Worm (Caenorhabditis elegans) whole organism, L1 larva: Measurements from ENCODE around the gene srw-15.

ENCODE experiments used
- C16A3.4 ChIP-seq: fragments of 150-350 bp; optimal IDR thresholded peaks from 2 replicates; lab custom pipeline; 2014; ENCODE audit warnings: missing biosample characterization, missing genetic modification characterization
- ceh-63 ChIP-seq: fragments of 200-800 bp; sonication (Bioruptor generic); optimal IDR thresholded peaks from 2 replicates; lab custom pipeline; 2018; ENCODE audit warnings: mild to moderate bottlenecking, missing genetic modification characterization, missing compliant biosample characterization
- ceh-82 ChIP-seq, 3 experiments: fragments of 150-350 bp in 1 of 3; sonication (generic microtip) in 2 of 3; optimal IDR thresholded peaks; 2 replicates each; lab custom pipeline; 2014 to 2017; ENCODE audit warnings: missing biosample characterization in 3 of 3, missing genetic modification characterization in 3 of 3
- ces-1 ChIP-seq: fragments of 150-350 bp; optimal IDR thresholded peaks from 2 replicates; lab custom pipeline; 2014; ENCODE audit warnings: missing biosample characterization, missing genetic modification reagents, missing genetic modification characterization
- dpl-1 ChIP-seq, 3 experiments: fragments of 150-350 bp in 2 of 3; sonication (generic microtip) in 1 of 3; optimal IDR thresholded peaks; 2 replicates each; lab custom pipeline; 2014 to 2017; ENCODE audit warnings: missing biosample characterization in 3 of 3, missing genetic modification characterization in 3 of 3, missing genetic modification reagents in 3 of 3
- efl-1 ChIP-seq, 4 experiments: fragments of 150-350 bp; optimal IDR thresholded peaks in 3 of 4; peaks in 1 of 4; 1 replicate in 1 of 4; 2 replicates in 3 of 4; lab custom pipeline; 2014; ENCODE audit warnings: missing biosample characterization in 2 of 4, missing genetic modification characterization in 2 of 4, missing genetic modification reagents in 2 of 4
- efl-3 ChIP-seq: fragments of 200-800 bp; sonication (Bioruptor generic); optimal IDR thresholded peaks from 2 replicates; lab custom pipeline; 2018; ENCODE audit warnings: mild to moderate bottlenecking, missing genetic modification characterization, missing compliant biosample characterization
- egl-13 ChIP-seq: sonication (generic microtip); optimal IDR thresholded peaks from 2 replicates; lab custom pipeline; 2016; ENCODE audit warnings: missing genotype, missing genetic modification reagents, missing genetic modification characterization, missing compliant biosample characterization
- egl-27 ChIP-seq, 2 experiments: fragments of 150-350 bp in 1 of 2; sonication (generic microtip); optimal IDR thresholded peaks; 3 replicates each; lab custom pipeline; 2017 to 2018; ENCODE audit warnings: missing biosample characterization in 2 of 2, missing genetic modification characterization in 2 of 2, missing genetic modification reagents in 2 of 2
- elt-2 ChIP-seq: sonication (generic microtip); optimal IDR thresholded peaks from 2 replicates; lab custom pipeline; 2016; ENCODE audit warnings: missing genetic modification characterization, mild to moderate bottlenecking, inconsistent platforms, missing compliant biosample characterization, missing genetic modification reagents
- elt-3 ChIP-seq, 6 experiments: fragments of 150-350 bp in 1 of 6; sonication (generic microtip); optimal IDR thresholded peaks; 2 replicates each; lab custom pipeline; 2017 to 2018; ENCODE audit warnings: missing biosample characterization in 6 of 6, missing genetic modification characterization in 6 of 6, inconsistent platforms in 1 of 6
- ets-5 ChIP-seq: fragments of 200-800 bp; sonication (Bioruptor generic); IDR thresholded peaks from 2 replicates; pipeline ENCODE4 v1.3.6; 2022; ENCODE audit warnings: missing genetic modification characterization, missing compliant biosample characterization
- fkh-10 ChIP-seq: sonication (generic microtip); optimal IDR thresholded peaks from 2 replicates; lab custom pipeline; 2017; ENCODE audit warnings: missing biosample characterization, missing genetic modification reagents, missing genetic modification characterization
- fos-1 ChIP-seq: fragments of 150-350 bp; optimal IDR thresholded peaks from 2 replicates; lab custom pipeline; 2014; ENCODE audit warnings: missing biosample characterization, missing genetic modification characterization
- grh-1 ChIP-seq: fragments of 200-800 bp; sonication (Bioruptor generic); IDR thresholded peaks from 2 replicates; pipeline ENCODE4 v1.3.6; 2022; ENCODE audit warnings: missing genetic modification reagents, missing genetic modification characterization, missing compliant biosample characterization
- hlh-17 ChIP-seq: fragments of 200-800 bp; sonication (Bioruptor generic); optimal IDR thresholded peaks from 2 replicates; lab custom pipeline; 2018; ENCODE audit warnings: missing genetic modification characterization, mild to moderate bottlenecking, missing compliant biosample characterization, moderate library complexity, borderline replicate concordance
- hlh-4 ChIP-seq: sonication (generic microtip); optimal IDR thresholded peaks from 2 replicates; lab custom pipeline; 2016; ENCODE audit warnings: mild to moderate bottlenecking, missing genetic modification characterization, missing compliant biosample characterization
- hpl-2 ChIP-seq: fragments of 150-350 bp; optimal IDR thresholded peaks from 2 replicates; lab custom pipeline; 2014; ENCODE audit warnings: missing biosample characterization, missing genetic modification reagents, missing genetic modification characterization
- irx-1 ChIP-seq: sonication (generic microtip); optimal IDR thresholded peaks from 2 replicates; lab custom pipeline; 2016; ENCODE audit warnings: missing genetic modification characterization, missing compliant biosample characterization
- jun-1 ChIP-seq: fragments of 150-350 bp; optimal IDR thresholded peaks from 2 replicates; lab custom pipeline; 2014; ENCODE audit warnings: missing biosample characterization, missing genetic modification reagents, missing genetic modification characterization
- lin-15B ChIP-seq: fragments of 150-350 bp; sonication (generic microtip); optimal IDR thresholded peaks from 3 replicates; lab custom pipeline; 2014; ENCODE audit warnings: missing biosample characterization, missing genetic modification characterization
- lir-3 ChIP-seq: sonication (generic microtip); optimal IDR thresholded peaks from 2 replicates; lab custom pipeline; 2016; ENCODE audit warnings: mild to moderate bottlenecking, missing genetic modification characterization, moderate library complexity, missing compliant biosample characterization; ENCODE audit not compliant: poor library complexity
- nhr-11 ChIP-seq: fragments of 150-350 bp; optimal IDR thresholded peaks from 2 replicates; lab custom pipeline; 2014; ENCODE audit warnings: missing biosample characterization, missing genetic modification characterization
- nhr-19 ChIP-seq: fragments of 200-800 bp; sonication (Bioruptor generic); conservative IDR thresholded peaks from 2 replicates; pipeline ENCODE4 v1.3.6; 2022; ENCODE audit warnings: missing genetic modification characterization, missing compliant biosample characterization
- nhr-20 ChIP-seq: sonication (generic microtip); optimal IDR thresholded peaks from 2 replicates; lab custom pipeline; 2016; ENCODE audit warnings: mild to moderate bottlenecking, missing genetic modification characterization, missing compliant biosample characterization
- nhr-71 ChIP-seq: sonication (generic microtip); optimal IDR thresholded peaks from 2 replicates; lab custom pipeline; 2016; ENCODE audit warnings: mild to moderate bottlenecking, missing genetic modification characterization, moderate library complexity, missing compliant biosample characterization
- nhr-77 ChIP-seq: fragments of 150-350 bp; optimal IDR thresholded peaks from 2 replicates; lab custom pipeline; 2014; ENCODE audit warnings: missing biosample characterization, missing genetic modification characterization
- nhr-90 ChIP-seq: sonication (generic microtip); optimal IDR thresholded peaks from 2 replicates; lab custom pipeline; 2016; ENCODE audit warnings: mild to moderate bottlenecking, missing genetic modification characterization, missing compliant biosample characterization; ENCODE audit not compliant: poor library complexity
- pag-3 ChIP-seq: sonication (generic microtip); optimal IDR thresholded peaks from 2 replicates; lab custom pipeline; 2017; ENCODE audit warnings: missing genetic modification characterization, mild to moderate bottlenecking, missing compliant biosample characterization, antibody characterized with exemption, borderline replicate concordance; ENCODE audit not compliant: insufficient read depth
- pax-3 ChIP-seq: fragments of 200-800 bp; sonication (Bioruptor generic); optimal IDR thresholded peaks from 2 replicates; lab custom pipeline; 2018; ENCODE audit warnings: mild to moderate bottlenecking, missing genetic modification characterization, moderate library complexity, missing compliant biosample characterization
- pqm-1 ChIP-seq: sonication (generic microtip); optimal IDR thresholded peaks from 3 replicates; lab custom pipeline; 2017; ENCODE audit warnings: missing biosample characterization, missing genetic modification characterization
- snpc-4 ChIP-seq: fragments of 150-350 bp; optimal IDR thresholded peaks from 2 replicates; lab custom pipeline; 2014; ENCODE audit warnings: missing biosample characterization, missing genetic modification characterization
- snu-23 ChIP-seq: sonication (generic microtip); optimal IDR thresholded peaks from 2 replicates; lab custom pipeline; 2016; ENCODE audit warnings: missing genetic modification characterization, missing compliant biosample characterization
- swsn-7 ChIP-seq: sonication (generic microtip); optimal IDR thresholded peaks from 2 replicates; lab custom pipeline; 2016; ENCODE audit warnings: missing genetic modification characterization, missing compliant biosample characterization
- tlp-1 ChIP-seq: fragments of 150-350 bp; optimal IDR thresholded peaks from 2 replicates; lab custom pipeline; 2014; ENCODE audit warnings: missing biosample characterization, missing genetic modification characterization
- unc-130 ChIP-seq: fragments of 150-350 bp; optimal IDR thresholded peaks from 2 replicates; lab custom pipeline; 2017; ENCODE audit warnings: missing biosample characterization, missing genetic modification characterization, inconsistent platforms
- unc-62 ChIP-seq: fragments of 150-350 bp; optimal IDR thresholded peaks from 2 replicates; lab custom pipeline; 2014; ENCODE audit warnings: missing biosample characterization, missing genetic modification reagents, missing genetic modification characterization
- unc-98 ChIP-seq: fragments of 200-800 bp; sonication (Bioruptor generic); IDR thresholded peaks from 2 replicates; pipeline ENCODE4 v1.3.6; 2022; ENCODE audit warnings: missing genetic modification characterization, missing compliant biosample characterization
- vab-15 ChIP-seq: sonication (generic microtip); optimal IDR thresholded peaks from 2 replicates; lab custom pipeline; 2017; ENCODE audit warnings: missing genotype, mild to moderate bottlenecking, missing genetic modification characterization, missing compliant biosample characterization
- zip-4 ChIP-seq: fragments of 200-800 bp; sonication (Bioruptor generic); optimal IDR thresholded peaks from 2 replicates; lab custom pipeline; 2018; ENCODE audit warnings: mild to moderate bottlenecking, missing genetic modification characterization, moderate library complexity, missing compliant biosample characterization
- ztf-11 ChIP-seq, 2 experiments: sonication (generic microtip); optimal IDR thresholded peaks; 2 replicates each; lab custom pipeline; 2016 to 2017; ENCODE audit warnings: missing genetic modification characterization in 2 of 2, missing biosample characterization in 1 of 2, missing compliant biosample characterization in 1 of 2

srw-15 gene

DNA sequence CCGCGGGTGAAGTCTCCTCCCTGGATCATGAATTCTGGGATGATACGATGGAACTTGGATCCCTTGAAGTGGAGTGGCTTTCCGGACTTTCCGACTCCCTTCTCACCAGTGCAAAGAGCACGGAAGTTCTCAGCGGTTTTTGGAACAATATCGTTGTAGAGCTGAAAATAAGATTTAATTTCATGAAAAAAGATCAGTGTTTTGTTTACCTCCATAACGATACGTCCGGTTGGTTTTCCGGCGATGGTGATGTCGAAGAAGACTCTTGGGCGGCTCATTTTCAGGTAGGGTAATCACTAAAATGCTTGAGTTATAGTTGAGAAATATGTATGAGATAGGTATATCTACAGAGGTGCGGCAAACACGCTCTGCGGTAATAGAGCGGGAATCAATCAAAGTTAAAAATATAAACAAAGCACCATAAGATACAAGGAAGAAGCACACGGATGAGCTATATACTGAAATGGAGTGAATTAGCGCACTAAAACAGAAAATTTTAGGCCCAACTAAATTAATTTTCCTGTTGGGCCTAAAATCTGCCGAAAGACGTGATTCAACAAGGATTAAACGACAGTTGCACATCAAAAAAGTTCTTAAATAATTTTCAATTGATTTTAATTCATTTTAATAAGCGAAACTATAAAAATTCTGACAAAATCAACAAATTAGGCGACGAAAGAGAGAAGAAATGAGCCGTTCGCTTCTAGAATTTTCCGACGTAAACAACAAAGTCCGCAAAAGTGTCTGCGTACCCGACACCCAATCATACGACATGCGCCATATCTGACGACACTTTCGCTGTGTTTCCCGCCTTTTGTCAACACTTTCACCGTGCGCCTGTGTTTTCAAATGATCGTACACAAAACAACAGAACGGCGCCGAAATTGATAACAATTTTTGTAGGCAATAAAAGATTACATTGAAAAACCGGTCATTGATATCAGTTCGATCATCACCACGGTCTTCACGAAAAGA is 43.0 kb upstream of the srw-15 start, which contains the start of the genes cyn-7 and bath-36 (continued):
- no peak for TF ChIP-seq egl-27 (tag; optimal IDR thresholded peaks at IDR 0.05; lab: Kevin White, UChicago)
- peak; percentile 62 for TF ChIP-seq unc-130 (tag; lab: Kevin White, UChicago)
- no peak for TF ChIP-seq hlh-4 (tag; lab: Kevin White, UChicago)
- TF ChIP-seq pqm-1 (tag; lab: Kevin White, UChicago) = no peak
- peak; percentile 37 for TF ChIP-seq C16A3.4 (tag; lab: Kevin White, UChicago)
- peak in 2 of 6 experiments; percentile 81 to 92 for TF ChIP-seq elt-3 (tag; optimal IDR thresholded peaks at IDR 0.05; lab: Kevin White, UChicago)
- TF ChIP-seq swsn-7 (tag; lab: Kevin White, UChicago) = peak; percentile 90
- TF ChIP-seq snu-23 = peak; percentile 94
- peak; percentile 58 to 76 (median 71) for TF ChIP-seq ceh-82 (tag; optimal IDR thresholded peaks at IDR 0.05; lab: Kevin White, UChicago)
- no peak for TF ChIP-seq ces-1
- peak; percentile 74 for TF ChIP-seq elt-2
- TF ChIP-seq unc-98 = no peak
- peak; percentile 69 for TF ChIP-seq grh-1 (GFP tag; lab: Robert Waterston, UW)
- TF ChIP-seq unc-62 (GFP tag; lab: Kevin White, UChicago) = no peak
- TF ChIP-seq ets-5 (GFP tag; lab: Robert Waterston, UW) = no peak
- TF ChIP-seq dpl-1 (GFP tag; optimal IDR thresholded peaks at IDR 0.05; lab: Kevin White, UChicago) = peak; percentile 74 to 83 (median 82)
- peak; percentile 92 for TF ChIP-seq nhr-71 (tag; lab: Kevin White, UChicago)
- no peak for TF ChIP-seq lir-3 (tag; lab: Kevin White, UChicago)
- TF ChIP-seq nhr-90 (tag; lab: Kevin White, UChicago) = peak; percentile 87
- TF ChIP-seq nhr-11 (tag; lab: Kevin White, UChicago) = peak; percentile 31
- TF ChIP-seq efl-1 (optimal IDR thresholded peaks at IDR 0.05; lab: Kevin White, UChicago) = peak; percentile 75 to 84
- peak; percentile 82 to 98 for TF ChIP-seq efl-1 (GFP tag; optimal IDR thresholded peaks at IDR 0.05 in 1 of 2; lab: Kevin White, UChicago)
- TF ChIP-seq ceh-63 (GFP tag; lab: Kevin White, UChicago) = no peak
- TF ChIP-seq pax-3 (tag; lab: Kevin White, UChicago) = peak; percentile 71
- TF ChIP-seq fos-1 (tag; lab: Kevin White, UChicago) = peak; percentile 40
- TF ChIP-seq pag-3 (tag; lab: Kevin White, UChicago) = peak; percentile 18
- peak; percentile 87 for TF ChIP-seq nhr-19
- TF ChIP-seq snpc-4 = peak; percentile 40
- TF ChIP-seq hpl-2 (GFP tag; lab: Kevin White, UChicago) = no peak
- TF ChIP-seq hlh-17 (GFP tag; lab: Kevin White, UChicago) = no peak
- no peak for TF ChIP-seq efl-3 (GFP tag; lab: Kevin White, UChicago)
- TF ChIP-seq ztf-11 (tag; optimal IDR thresholded peaks at IDR 0.05; lab: Kevin White, UChicago) = peak in 1 of 2 experiments; percentile 44
- peak; percentile 58 for TF ChIP-seq lin-15B
- no peak for TF ChIP-seq fkh-10 (GFP tag; lab: Kevin White, UChicago)
- TF ChIP-seq zip-4 = peak; percentile 42
- no peak for TF ChIP-seq nhr-77
- TF ChIP-seq vab-15 (tag; lab: Kevin White, UChicago) = no peak
- TF ChIP-seq tlp-1 (tag; lab: Kevin White, UChicago) = no peak
- TF ChIP-seq jun-1 (tag; lab: Kevin White, UChicago) = peak; percentile 75
- TF ChIP-seq egl-13 = peak; percentile 75
- peak; percentile 92 for TF ChIP-seq nhr-20 (tag; lab: Kevin White, UChicago)
- peak; percentile 69 for TF ChIP-seq irx-1 (tag; lab: Kevin White, UChicago)
- TF ChIP-seq, all 84 proteins: peak for 49
